Fruit fly (Drosophila melanogaster) whole organism, pupa: ENCODE results near the gene Mrgn1.

Source experiments
- CG10348 ChIP-seq: fragments of 200-800 bp; sonication (Bioruptor generic); IDR thresholded peaks from 2 replicates; pipeline ENCODE4 v1.3.6; 2022; ENCODE audit warnings: missing biosample characterization, missing genetic modification characterization
- CG12605 ChIP-seq: fragments of 200-800 bp; sonication (Bioruptor generic); IDR thresholded peaks from 2 replicates; pipeline ENCODE4 v1.3.6; 2022; ENCODE audit warnings: missing biosample characterization, missing genetic modification characterization
- CG13204 ChIP-seq: fragments of 200-800 bp; sonication (Bioruptor generic); optimal IDR thresholded peaks from 2 replicates; lab custom pipeline; 2018; ENCODE audit warnings: missing biosample characterization, mild to moderate bottlenecking, missing genetic modification characterization, moderate library complexity
- CG14655 ChIP-seq: fragments of 200-800 bp; sonication (Bioruptor generic); optimal IDR thresholded peaks from 3 replicates; lab custom pipeline; 2017; ENCODE audit warnings: mild to moderate bottlenecking, missing biosample characterization, missing genetic modification reagents, missing genetic modification characterization
- CG15710 ChIP-seq: fragments of 200-800 bp; sonication (Bioruptor generic); optimal IDR thresholded peaks from 2 replicates; lab custom pipeline; 2018; ENCODE audit warnings: missing biosample characterization, mild to moderate bottlenecking, missing genetic modification characterization, moderate library complexity
- CG17806 ChIP-seq: fragments of 200-800 bp; sonication (Bioruptor generic); optimal IDR thresholded peaks from 2 replicates; lab custom pipeline; 2018; ENCODE audit warnings: missing biosample characterization, mild to moderate bottlenecking, missing genetic modification characterization, moderate library complexity
- CG32121 ChIP-seq: fragments of 200-800 bp; sonication (Bioruptor generic); IDR thresholded peaks from 2 replicates; pipeline ENCODE4 v1.3.6; 2022; ENCODE audit warnings: missing biosample characterization, missing genetic modification characterization
- CG34367 ChIP-seq: fragments of 200-800 bp; sonication (Bioruptor generic); optimal IDR thresholded peaks from 2 replicates; lab custom pipeline; 2018; ENCODE audit warnings: missing biosample characterization, mild to moderate bottlenecking, missing genetic modification characterization
- CG4496 ChIP-seq: fragments of 200-800 bp; sonication (Bioruptor generic); IDR thresholded peaks from 3 replicates; pipeline ENCODE4 v1.3.6; 2022; ENCODE audit warnings: missing biosample characterization, missing genetic modification characterization
- CG8159 ChIP-seq: fragments of 200-800 bp; sonication (Bioruptor generic); optimal IDR thresholded peaks from 3 replicates; lab custom pipeline; 2018; ENCODE audit warnings: missing biosample characterization, mild to moderate bottlenecking, missing genetic modification characterization, moderate library complexity
- CG8301 ChIP-seq: fragments of 200-800 bp; sonication (Bioruptor generic); optimal IDR thresholded peaks from 2 replicates; lab custom pipeline; 2018; ENCODE audit warnings: missing biosample characterization, mild to moderate bottlenecking, missing genetic modification characterization
- CG9948 ChIP-seq: fragments of 200-800 bp; sonication (Bioruptor generic); optimal IDR thresholded peaks from 2 replicates; lab custom pipeline; 2018; ENCODE audit warnings: missing biosample characterization, mild to moderate bottlenecking, missing genetic modification characterization, moderate library complexity
- D1 ChIP-seq: fragments of 200-800 bp; sonication (Bioruptor generic); optimal IDR thresholded peaks from 2 replicates; lab custom pipeline; 2018; ENCODE audit warnings: missing biosample characterization, mild to moderate bottlenecking, missing genetic modification characterization, moderate library complexity
- EcR ChIP-seq: fragments of 200-800 bp; sonication (Bioruptor generic); optimal IDR thresholded peaks from 3 replicates; lab custom pipeline; 2019; ENCODE audit warnings: missing biosample characterization, missing genetic modification characterization, mild to moderate bottlenecking, moderate library complexity, missing genetic modification reagents
- Ets98B ChIP-seq: fragments of 200-800 bp; sonication (Bioruptor generic); IDR thresholded peaks from 2 replicates; pipeline ENCODE4 v1.3.6; 2022; ENCODE audit warnings: missing biosample characterization, missing genetic modification characterization
- Pif1A ChIP-seq: fragments of 200-800 bp; sonication (Bioruptor generic); optimal IDR thresholded peaks from 3 replicates; lab custom pipeline; 2016; ENCODE audit warnings: missing biosample characterization, missing genetic modification characterization
- Pif1B ChIP-seq: fragments of 200-800 bp; sonication (Bioruptor generic); optimal IDR thresholded peaks from 3 replicates; lab custom pipeline; 2016; ENCODE audit warnings: missing biosample characterization, missing genetic modification characterization
- Snoo ChIP-seq: fragments of 200-800 bp; sonication (Bioruptor generic); optimal IDR thresholded peaks from 3 replicates; lab custom pipeline; 2017; ENCODE audit warnings: missing biosample characterization, mild to moderate bottlenecking, missing genetic modification characterization, inconsistent platforms
- fd96Ca ChIP-seq: fragments of 200-800 bp; sonication (Bioruptor generic); IDR thresholded peaks from 3 replicates; pipeline ENCODE4 v1.3.6; 2022; ENCODE audit warnings: missing biosample characterization, missing genetic modification characterization
- gl ChIP-seq: fragments of 200-800 bp; sonication (Bioruptor generic); optimal IDR thresholded peaks from 2 replicates; lab custom pipeline; 2018; ENCODE audit warnings: missing biosample characterization, mild to moderate bottlenecking, missing genetic modification characterization
- rn ChIP-seq: fragments of 200-800 bp; sonication (Bioruptor generic); IDR thresholded peaks from 2 replicates; pipeline ENCODE4 v1.3.6; 2022; ENCODE audit warnings: missing biosample characterization, missing genetic modification characterization

The Mrgn1 gene

dm6 chrX:13740062-13740461 lies 18.3 kb upstream of the Mrgn1 start:
- peak; percentile 49 for TF ChIP-seq Snoo (tag; lab: Kevin White, UChicago)
- TF ChIP-seq CG13204 (GFP tag; lab: Kevin White, UChicago) = peak; percentile 83
- peak; percentile 82 for TF ChIP-seq Pif1A (GFP tag; lab: Kevin White, UChicago)
- peak; percentile 76; the same call in 1 of the 2 replicates for TF ChIP-seq CG32121
- peak; percentile 80 for TF ChIP-seq CG8301 (tag; lab: Kevin White, UChicago)
- peak; percentile 55; the same call in 1 of the 2 replicates for TF ChIP-seq CG10348
- no peak for TF ChIP-seq EcR (GFP tag; lab: Kevin White, UChicago)
- peak; percentile 92 for TF ChIP-seq Ets98B (GFP tag; lab: Robert Waterston, UW)
- peak; percentile 76 for TF ChIP-seq rn
- TF ChIP-seq CG17806 = peak; percentile 77
- peak; percentile 40 for TF ChIP-seq D1 (tag; lab: Kevin White, UChicago)
- peak; percentile 93 for TF ChIP-seq fd96Ca (GFP tag; lab: Robert Waterston, UW)
- TF ChIP-seq gl (tag; lab: Kevin White, UChicago) = peak; percentile 80
- TF ChIP-seq CG4496 (GFP tag; lab: Robert Waterston, UW) = peak; percentile 96
- TF ChIP-seq CG15710 (tag; lab: Kevin White, UChicago) = peak; percentile 78
- peak; percentile 69 for TF ChIP-seq CG9948 (tag; lab: Kevin White, UChicago)
- TF ChIP-seq CG34367 (tag; lab: Kevin White, UChicago) = peak; percentile 78
- peak; percentile 73 for TF ChIP-seq CG12605 (GFP tag; lab: Robert Waterston, UW)
- peak; percentile 79 for TF ChIP-seq CG14655 (GFP tag; lab: Kevin White, UChicago)
- TF ChIP-seq Pif1B = peak; percentile 84
- peak; percentile 74 for TF ChIP-seq CG8159 (tag; lab: Kevin White, UChicago)

- peak; percentile 96 for TF ChIP-seq CG8159 (tag; lab: Kevin White, UChicago)
- peak; percentile 96 for TF ChIP-seq Pif1B
- peak; percentile 97 for TF ChIP-seq CG14655 (GFP tag; lab: Kevin White, UChicago)
- peak; percentile 85 for TF ChIP-seq rn
- peak; percentile 35 for TF ChIP-seq EcR (GFP tag; lab: Kevin White, UChicago)
- peak; percentile 81 for TF ChIP-seq CG10348
- TF ChIP-seq gl (tag; lab: Kevin White, UChicago) = peak; percentile 95
- peak; percentile 94 for TF ChIP-seq CG12605 (GFP tag; lab: Robert Waterston, UW)
- TF ChIP-seq CG4496 (GFP tag; lab: Robert Waterston, UW) = peak; percentile 98
- TF ChIP-seq CG9948 (tag; lab: Kevin White, UChicago) = peak; percentile 97
- peak; percentile 92 for TF ChIP-seq CG13204 (GFP tag; lab: Kevin White, UChicago)
- peak; percentile 97 for TF ChIP-seq CG17806
- TF ChIP-seq fd96Ca (GFP tag; lab: Robert Waterston, UW) = peak; percentile 92
- peak; percentile 77 for TF ChIP-seq D1 (tag; lab: Kevin White, UChicago)
- TF ChIP-seq CG8301 (tag; lab: Kevin White, UChicago) = peak; percentile 97
- peak; percentile 97 for TF ChIP-seq Pif1A (GFP tag; lab: Kevin White, UChicago)
- TF ChIP-seq Ets98B (GFP tag; lab: Robert Waterston, UW) = peak; percentile 96
- peak; percentile 95 for TF ChIP-seq CG32121
- TF ChIP-seq CG34367 (tag; lab: Kevin White, UChicago) = peak; percentile 98
- peak; percentile 96 for TF ChIP-seq CG15710 (tag; lab: Kevin White, UChicago)
- TF ChIP-seq Snoo (tag; lab: Kevin White, UChicago) = peak; percentile 97
Observed at dm6 chrX:13739411-13739888, 17.7 kb upstream of the Mrgn1 start, which contains the start of gene CG11151. CG11151 (plus strand) TSS chrX:13739744.

- TF ChIP-seq Pif1A (GFP tag; lab: Kevin White, UChicago) (no peak), D1 (tag; lab: Kevin White, UChicago) (no peak), CG12605 (GFP tag; lab: Robert Waterston, UW) (no peak), fd96Ca (GFP tag; lab: Robert Waterston, UW) (no peak), Snoo (tag; lab: Kevin White, UChicago) (no peak), CG4496 (GFP tag; lab: Robert Waterston, UW) (no peak), CG15710 (tag; lab: Kevin White, UChicago) (no peak), CG10348 (no peak)
- TF ChIP-seq, all 21 proteins: peak for 0
Observed at dm6 chrX:13737939-13738338, 16.2 kb upstream of the Mrgn1 start, which contains the start of gene CG11134. CG11134 (plus strand) TSS chrX:13737942.

DNA sequence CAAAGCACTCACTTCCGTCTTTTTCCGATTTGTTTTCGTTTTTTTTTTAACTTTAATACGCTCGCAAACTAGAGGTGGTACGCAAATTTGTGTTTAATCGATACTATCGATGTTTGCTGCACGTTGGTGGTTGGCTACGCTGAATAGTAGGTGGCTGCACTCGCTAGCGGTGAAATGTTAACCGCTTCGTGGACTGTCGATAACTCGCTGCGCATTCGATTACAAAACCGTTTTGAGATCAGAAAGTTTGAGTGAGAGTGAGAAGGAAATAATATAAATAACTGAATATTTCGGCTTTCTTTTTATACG lies 14.4 kb upstream of the Mrgn1 start, which contains the start of gene g:
g (minus strand) TSS at position 105 of the 309 bp plus-strand sequence.
- no peak for TF ChIP-seq EcR (GFP tag; lab: Kevin White, UChicago)
- TF ChIP-seq CG12605 (GFP tag; lab: Robert Waterston, UW) = 0 out of 2 replicates have a peak, but pooled peaks have one; percentile 12
- no peak for TF ChIP-seq CG8159 (tag; lab: Kevin White, UChicago)
- no peak for TF ChIP-seq CG9948 (tag; lab: Kevin White, UChicago)
- TF ChIP-seq fd96Ca (GFP tag; lab: Robert Waterston, UW) = no peak
- TF ChIP-seq CG4496 (GFP tag; lab: Robert Waterston, UW) = peak; percentile 55; the same call in 2 of the 3 replicates
- no peak for TF ChIP-seq Pif1B
- peak; percentile 26; the same call in 1 of the 2 replicates for TF ChIP-seq CG32121
- no peak for TF ChIP-seq CG10348
- TF ChIP-seq gl (tag; lab: Kevin White, UChicago) = no peak
- TF ChIP-seq CG17806 = no peak

DNA sequence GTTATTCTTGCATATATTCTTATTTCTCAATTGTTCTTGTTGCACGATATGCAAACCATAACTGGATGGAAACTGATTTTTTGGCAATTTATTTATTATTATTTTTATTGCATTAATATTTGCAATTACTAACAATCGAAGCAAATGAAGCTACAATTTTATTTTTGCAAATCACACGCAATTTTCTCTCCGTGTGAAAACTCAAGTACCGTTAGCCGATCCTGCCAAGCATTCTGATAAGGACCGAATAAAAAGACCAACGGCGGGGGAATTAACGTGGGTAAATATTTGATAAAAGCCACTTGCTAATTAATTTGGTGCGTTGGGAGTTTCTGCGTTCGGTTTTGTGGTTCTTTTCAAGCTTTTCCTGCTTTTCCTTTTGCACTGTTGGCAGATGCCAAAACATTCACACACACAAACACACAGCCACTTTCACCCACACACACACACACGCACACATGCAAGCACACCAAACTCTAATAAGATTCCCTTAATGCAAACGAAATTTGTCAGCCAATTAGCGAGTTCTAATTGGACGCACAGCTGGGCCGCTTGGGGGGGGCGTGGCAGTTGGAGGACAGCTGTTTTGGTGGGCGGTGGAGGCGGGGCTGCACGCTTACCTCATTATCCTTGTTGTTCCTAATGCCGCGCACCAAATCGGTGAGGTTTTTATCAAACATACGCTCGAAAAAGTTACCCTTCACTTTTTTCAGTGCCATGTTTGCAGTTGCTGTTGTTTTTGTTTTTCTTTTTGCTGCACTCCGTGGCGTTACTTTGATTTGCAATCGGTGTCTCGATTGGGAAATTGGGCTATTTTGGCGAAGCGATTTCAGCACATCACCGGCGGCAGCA lies 13.8 kb upstream of the Mrgn1 start:
- no peak for TF ChIP-seq Snoo (tag; lab: Kevin White, UChicago)
- no peak for TF ChIP-seq CG10348
- TF ChIP-seq CG13204 (GFP tag; lab: Kevin White, UChicago) = no peak
- no peak for TF ChIP-seq Ets98B (GFP tag; lab: Robert Waterston, UW)
- no peak for TF ChIP-seq rn
- TF ChIP-seq CG8301 (tag; lab: Kevin White, UChicago) = no peak
- no peak for TF ChIP-seq D1 (tag; lab: Kevin White, UChicago)
- no peak for TF ChIP-seq Pif1B
- TF ChIP-seq CG8159 (tag; lab: Kevin White, UChicago) = no peak
- TF ChIP-seq gl (tag; lab: Kevin White, UChicago) = no peak
- no peak for TF ChIP-seq EcR (GFP tag; lab: Kevin White, UChicago)
- TF ChIP-seq CG15710 (tag; lab: Kevin White, UChicago) = no peak
- no peak for TF ChIP-seq Pif1A (GFP tag; lab: Kevin White, UChicago)
- no peak for TF ChIP-seq CG34367 (tag; lab: Kevin White, UChicago)
- no peak for TF ChIP-seq CG14655 (GFP tag; lab: Kevin White, UChicago)
